Worm (Caenorhabditis elegans) whole organism, L3 larva: ENCODE data around the gene spe-18.

Experiments used
- R02D3.7 ChIP-seq: fragments of 150-350 bp; optimal IDR thresholded peaks from 2 replicates; lab custom pipeline; 2014; ENCODE audit warnings: missing biosample characterization, missing genetic modification characterization
- ZK546.5 ChIP-seq: sonication (generic microtip); optimal IDR thresholded peaks from 2 replicates; lab custom pipeline; 2017; ENCODE audit warnings: missing biosample characterization, missing genetic modification characterization
- aly-2 ChIP-seq: fragments of 150-350 bp; optimal IDR thresholded peaks from 2 replicates; lab custom pipeline; 2014; ENCODE audit warnings: missing biosample characterization, missing genetic modification characterization
- ama-1 ChIP-seq: fragments of 150-350 bp; optimal IDR thresholded peaks from 2 replicates; lab custom pipeline; 2018
- ceh-28 ChIP-seq: fragments of 150-350 bp; optimal IDR thresholded peaks from 2 replicates; lab custom pipeline; 2014; ENCODE audit warnings: missing biosample characterization, missing genetic modification reagents, missing genetic modification characterization
- ceh-82 ChIP-seq: fragments of 150-350 bp; optimal IDR thresholded peaks from 2 replicates; lab custom pipeline; 2014; ENCODE audit warnings: missing biosample characterization, missing genetic modification characterization
- ceh-9 ChIP-seq: sonication (generic microtip); optimal IDR thresholded peaks from 2 replicates; lab custom pipeline; 2018; ENCODE audit warnings: missing biosample characterization, missing genetic modification characterization
- daf-12 ChIP-seq: fragments of 150-350 bp; optimal IDR thresholded peaks from 2 replicates; lab custom pipeline; 2014; ENCODE audit warnings: missing biosample characterization, missing genetic modification reagents, missing genetic modification characterization
- egl-5 ChIP-seq: fragments of 150-350 bp; optimal IDR thresholded peaks from 2 replicates; lab custom pipeline; 2017; ENCODE audit warnings: missing biosample characterization, missing genetic modification reagents, missing genetic modification characterization, inconsistent platforms
- elt-2 ChIP-seq: sonication (generic microtip); optimal IDR thresholded peaks from 2 replicates; lab custom pipeline; 2016; ENCODE audit warnings: missing genetic modification reagents, mild to moderate bottlenecking, missing genetic modification characterization, missing compliant biosample characterization
- elt-3 ChIP-seq, 3 experiments: fragments of 150-350 bp in 1 of 3; sonication (generic microtip) in 2 of 3; optimal IDR thresholded peaks; 2 replicates in 2 of 3; 4 replicates in 1 of 3; lab custom pipeline; 2014 to 2017; ENCODE audit warnings: missing biosample characterization in 3 of 3, missing genetic modification characterization in 3 of 3
- eor-1 ChIP-seq, 2 experiments: fragments of 150-350 bp; optimal IDR thresholded peaks; 2 replicates each; lab custom pipeline; 2014 to 2018; ENCODE audit warnings: missing biosample characterization in 2 of 2, missing genetic modification characterization in 2 of 2
- fkh-10 ChIP-seq: sonication (generic microtip); optimal IDR thresholded peaks from 2 replicates; lab custom pipeline; 2017; ENCODE audit warnings: missing biosample characterization, missing genetic modification reagents, missing genetic modification characterization
- fkh-2 ChIP-seq: fragments of 150-350 bp; optimal IDR thresholded peaks from 2 replicates; lab custom pipeline; 2014; ENCODE audit warnings: missing biosample characterization, missing genetic modification reagents, missing genetic modification characterization
- fos-1 ChIP-seq: fragments of 150-350 bp; optimal IDR thresholded peaks from 2 replicates; lab custom pipeline; 2014; ENCODE audit warnings: missing biosample characterization, missing genetic modification characterization
- hmg-11 ChIP-seq: sonication (generic microtip); optimal IDR thresholded peaks from 2 replicates; lab custom pipeline; 2016; ENCODE audit warnings: missing genetic modification characterization, missing compliant biosample characterization
- lin-15B ChIP-seq: fragments of 150-350 bp; optimal IDR thresholded peaks from 2 replicates; lab custom pipeline; 2014; ENCODE audit warnings: missing biosample characterization, missing genetic modification characterization
- lin-39 ChIP-seq: fragments of 150-350 bp; optimal IDR thresholded peaks from 2 replicates; lab custom pipeline; 2018; ENCODE audit warnings: missing biosample characterization, missing genetic modification reagents, missing genetic modification characterization
- mdl-1 ChIP-seq: fragments of 150-350 bp; optimal IDR thresholded peaks from 2 replicates; lab custom pipeline; 2014; ENCODE audit warnings: missing biosample characterization, missing genetic modification characterization
- nfya-1 ChIP-seq: sonication (generic microtip); optimal IDR thresholded peaks from 2 replicates; lab custom pipeline; 2017; ENCODE audit warnings: missing genetic modification characterization, mild to moderate bottlenecking, missing compliant biosample characterization, antibody characterized with exemption, moderate library complexity; ENCODE audit not compliant: insufficient read depth
- nhr-23 ChIP-seq: fragments of 150-350 bp; optimal IDR thresholded peaks from 2 replicates; lab custom pipeline; 2014; ENCODE audit warnings: missing biosample characterization, missing genetic modification reagents, missing genetic modification characterization
- nhr-237 ChIP-seq: fragments of 150-350 bp; optimal IDR thresholded peaks from 2 replicates; lab custom pipeline; 2014; ENCODE audit warnings: missing biosample characterization, missing genetic modification characterization
- nhr-25 ChIP-seq: sonication (generic microtip); optimal IDR thresholded peaks from 2 replicates; lab custom pipeline; 2017; ENCODE audit warnings: missing biosample characterization, missing genetic modification characterization
- nhr-43 ChIP-seq: sonication (generic microtip); optimal IDR thresholded peaks from 2 replicates; lab custom pipeline; 2016; ENCODE audit warnings: mild to moderate bottlenecking, missing genetic modification characterization, missing compliant biosample characterization; ENCODE audit not compliant: poor library complexity, severe bottlenecking
- nhr-67 ChIP-seq: fragments of 150-350 bp; optimal IDR thresholded peaks from 2 replicates; lab custom pipeline; 2014; ENCODE audit warnings: missing biosample characterization, missing genetic modification characterization
- nhr-76 ChIP-seq: fragments of 150-350 bp; sonication (generic microtip); optimal IDR thresholded peaks from 5 replicates; lab custom pipeline; 2014; ENCODE audit warnings: missing biosample characterization, missing genetic modification characterization
- nhr-77 ChIP-seq: fragments of 150-350 bp; optimal IDR thresholded peaks from 2 replicates; lab custom pipeline; 2014; ENCODE audit warnings: missing biosample characterization, missing genetic modification characterization
- pha-4 ChIP-seq: fragments of 150-350 bp; optimal IDR thresholded peaks from 2 replicates; lab custom pipeline; 2014; ENCODE audit warnings: missing biosample characterization, missing genetic modification reagents, missing genetic modification characterization
- pqm-1 ChIP-seq: fragments of 150-350 bp; optimal IDR thresholded peaks from 2 replicates; lab custom pipeline; 2017; ENCODE audit warnings: missing biosample characterization, missing genetic modification characterization, inconsistent platforms
- sea-2 ChIP-seq: fragments of 150-350 bp; sonication (generic microtip); optimal IDR thresholded peaks from 4 replicates; lab custom pipeline; 2014; ENCODE audit warnings: missing biosample characterization, missing genetic modification reagents, missing genetic modification characterization
- skn-1 ChIP-seq: fragments of 150-350 bp; optimal IDR thresholded peaks from 2 replicates; lab custom pipeline; 2014; ENCODE audit warnings: missing biosample characterization, missing genetic modification characterization
- snpc-4 ChIP-seq: fragments of 150-350 bp; optimal IDR thresholded peaks from 2 replicates; lab custom pipeline; 2014; ENCODE audit warnings: missing biosample characterization, missing genetic modification characterization
- tbx-2 ChIP-seq: sonication (generic microtip); optimal IDR thresholded peaks from 2 replicates; lab custom pipeline; 2016; ENCODE audit warnings: mild to moderate bottlenecking, missing genetic modification characterization, missing compliant biosample characterization
- unc-39 ChIP-seq: sonication (generic microtip); optimal IDR thresholded peaks from 4 replicates; lab custom pipeline; 2017; ENCODE audit warnings: missing biosample characterization, missing genetic modification characterization
- unc-62 ChIP-seq: fragments of 150-350 bp; sonication (generic microtip); optimal IDR thresholded peaks from 4 replicates; lab custom pipeline; 2014; ENCODE audit warnings: missing biosample characterization, missing genetic modification reagents, missing genetic modification characterization
- zag-1 ChIP-seq: fragments of 150-350 bp; optimal IDR thresholded peaks from 2 replicates; lab custom pipeline; 2014; ENCODE audit warnings: missing biosample characterization, missing genetic modification characterization
- ztf-4 ChIP-seq: fragments of 150-350 bp; optimal IDR thresholded peaks from 2 replicates; lab custom pipeline; 2014; ENCODE audit warnings: missing biosample characterization, missing genetic modification characterization

Gene spe-18

DNA sequence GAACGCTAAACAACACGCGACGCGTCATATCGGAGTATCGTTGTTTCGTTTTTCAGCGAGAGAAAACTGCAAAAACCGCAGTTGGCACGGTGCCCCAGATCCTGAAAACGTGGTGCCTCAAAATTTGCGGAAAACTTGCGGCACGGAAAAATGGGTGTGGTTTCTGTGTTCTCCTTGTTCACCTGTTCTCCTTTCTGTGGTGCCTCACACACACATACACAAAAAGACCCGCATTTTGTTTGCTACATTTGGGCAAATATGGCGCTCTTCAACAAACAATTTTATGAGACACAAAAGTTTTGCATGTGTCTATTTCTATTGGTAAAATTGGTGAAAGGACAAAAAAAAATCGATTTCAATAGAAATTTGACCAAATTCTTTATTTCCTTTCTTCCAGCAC, 45.6 kb upstream of the spe-18 start:
- TF ChIP-seq pha-4 (tag; lab: Kevin White, UChicago), result peak; percentile 87
- TF ChIP-seq tbx-2, result no peak
- TF ChIP-seq, all 47 proteins: peak for 1

DNA sequence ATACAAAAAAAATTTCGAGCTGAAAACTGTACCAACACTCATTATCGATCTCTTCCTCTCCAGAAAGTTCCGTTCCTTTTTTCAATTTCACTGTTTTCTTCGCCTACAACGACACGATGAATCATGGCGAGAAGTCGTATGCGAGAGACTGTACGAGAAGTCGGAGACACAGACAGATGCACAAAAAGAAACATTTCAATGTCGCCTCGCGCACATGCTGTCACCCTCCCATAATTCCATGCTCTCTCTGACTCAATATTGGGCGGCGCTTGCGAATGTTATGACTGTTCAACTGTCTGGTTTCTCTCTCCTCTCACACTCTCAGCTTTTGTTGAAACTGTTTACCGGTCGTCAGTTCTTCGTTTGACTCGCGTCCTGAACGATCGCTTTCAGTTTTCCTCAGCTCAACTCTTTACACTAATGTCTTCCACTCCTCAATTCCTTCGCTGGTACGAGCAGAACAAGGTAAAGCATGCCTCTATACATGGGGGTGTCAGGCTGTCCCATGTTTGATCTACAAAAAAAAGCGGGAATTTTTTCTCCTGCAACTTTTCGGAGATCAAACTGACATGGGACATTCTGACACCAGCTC, 43.6 kb upstream of the spe-18 start:
- TF ChIP-seq fos-1 (tag; lab: Kevin White, UChicago) (no peak), lin-39 (tag; lab: Kevin White, UChicago) (peak; percentile 32), hmg-11 (tag; lab: Kevin White, UChicago) (peak; percentile 29), egl-5 (tag; lab: Kevin White, UChicago) (no peak), pha-4 (tag; lab: Kevin White, UChicago) (peak; percentile 75), zag-1 (tag; lab: Kevin White, UChicago) (no peak), nhr-237 (no peak), nfya-1 (tag; lab: Kevin White, UChicago) (peak; percentile 33), skn-1 (tag; lab: Kevin White, UChicago) (no peak), elt-3 (tag; optimal IDR thresholded peaks at IDR 0.05; lab: Kevin White, UChicago) (no peak), nhr-25 (tag; lab: Kevin White, UChicago) (peak; percentile 41), nhr-23 (tag; lab: Kevin White, UChicago) (peak; percentile 2)

DNA sequence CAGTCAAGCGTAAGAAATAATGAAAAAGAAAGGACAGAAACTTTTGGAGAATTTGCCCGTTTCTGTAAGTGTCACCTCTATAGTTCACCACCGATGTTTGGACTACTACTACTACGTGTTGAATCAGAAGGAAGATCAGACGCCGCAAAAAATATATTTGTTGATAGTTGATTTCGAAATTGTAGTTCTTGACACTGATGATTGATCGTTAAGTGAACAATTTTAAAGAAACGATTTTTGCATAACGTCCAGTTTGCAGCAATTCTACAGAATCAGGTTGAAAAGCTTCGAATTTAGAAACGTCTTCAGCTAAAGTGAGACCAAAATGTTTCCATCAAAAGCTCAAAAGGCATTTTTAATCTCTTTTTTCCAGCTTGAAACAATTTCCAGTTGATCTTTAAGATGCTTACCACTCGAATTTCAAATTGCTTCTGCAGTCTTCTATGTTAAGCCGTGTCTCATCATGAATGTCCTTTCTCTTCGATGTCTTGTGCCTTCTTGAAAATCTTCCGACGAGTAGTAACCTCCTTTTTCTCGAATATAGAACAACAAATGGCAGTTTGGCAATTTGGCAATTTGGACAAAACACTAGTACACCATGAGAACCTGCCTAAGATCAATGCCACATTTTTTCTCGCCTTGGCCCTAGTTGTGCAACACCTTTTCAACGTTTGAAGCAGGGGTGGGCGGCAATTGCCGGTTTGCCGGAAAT, 42.7 kb upstream of the spe-18 start:
- TF ChIP-seq ama-1 (lab: Kevin White, UChicago), result peak; percentile 52
- TF ChIP-seq nhr-77 (tag; lab: Kevin White, UChicago), result no peak

DNA sequence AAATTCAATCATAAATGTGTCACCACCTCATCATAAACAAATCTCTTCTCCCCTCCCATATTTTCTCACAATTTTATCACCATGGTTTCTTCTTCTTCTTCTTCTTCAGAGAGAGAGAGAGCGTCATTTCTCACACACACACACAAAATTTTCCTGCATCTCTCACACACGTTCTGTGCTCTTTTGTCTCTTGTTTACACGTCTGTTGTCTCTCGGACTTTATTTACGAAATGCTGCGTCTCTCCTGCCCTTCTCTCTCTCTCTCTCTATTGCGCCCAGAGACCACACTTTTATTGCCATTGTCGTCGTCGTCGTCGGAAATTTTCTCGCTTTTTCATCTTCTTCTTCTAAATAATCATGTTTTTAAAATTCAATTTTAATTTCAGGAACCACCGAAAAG, 42.0 kb upstream of the spe-18 start, which contains the start of gene lec-1:
TSS of gene lec-1 (plus strand) at position 387 of the 400 bp plus-strand sequence.
- TF ChIP-seq eor-1 (tag; optimal IDR thresholded peaks at IDR 0.05; lab: Kevin White, UChicago) (no peak), fkh-10 (GFP tag; lab: Kevin White, UChicago) (peak; percentile 35), nhr-67 (no peak), pqm-1 (peak; percentile 67), ceh-9 (tag; lab: Kevin White, UChicago) (no peak), hmg-11 (tag; lab: Kevin White, UChicago) (peak; percentile 46), ZK546.5 (tag; lab: Kevin White, UChicago) (no peak), snpc-4 (tag; lab: Kevin White, UChicago) (peak; percentile 6), nhr-23 (tag; lab: Kevin White, UChicago) (peak; percentile 1), unc-39 (tag; lab: Kevin White, UChicago) (no peak), R02D3.7 (tag; lab: Kevin White, UChicago) (no peak), ceh-28 (tag; lab: Kevin White, UChicago) (no peak), zag-1 (tag; lab: Kevin White, UChicago) (no peak), elt-2 (tag; lab: Kevin White, UChicago) (peak; percentile 57), nfya-1 (tag; lab: Kevin White, UChicago) (peak; percentile 74), elt-3 (tag; optimal IDR thresholded peaks at IDR 0.05; lab: Kevin White, UChicago) (no peak), egl-5 (tag; lab: Kevin White, UChicago) (peak; percentile 88), ama-1 (lab: Kevin White, UChicago) (peak; percentile 41), mdl-1 (tag; lab: Kevin White, UChicago) (no peak), fos-1 (tag; lab: Kevin White, UChicago) (no peak), unc-62 (GFP tag; lab: Kevin White, UChicago) (peak; percentile 3), lin-15B (tag; lab: Kevin White, UChicago) (peak; percentile 12), sea-2 (GFP tag; lab: Kevin White, UChicago) (no peak), ztf-4 (tag; lab: Kevin White, UChicago) (no peak), daf-12 (no peak), lin-39 (tag; lab: Kevin White, UChicago) (no peak), nhr-237 (no peak), aly-2 (tag; lab: Kevin White, UChicago) (no peak), ceh-82 (tag; lab: Kevin White, UChicago) (no peak), nhr-76 (tag; lab: Kevin White, UChicago) (no peak), fkh-2 (peak; percentile 52), skn-1 (tag; lab: Kevin White, UChicago) (no peak), pha-4 (tag; lab: Kevin White, UChicago) (peak; percentile 98), nhr-43 (tag; lab: Kevin White, UChicago) (no peak)
